Fruit fly (Drosophila melanogaster): Measurements from ENCODE around the gene pico.

dm6 chrX:19811057-19811456 lies 40.8 kb downstream of the pico start:
- no peak for TF ChIP-seq kay (GFP tag; ENCODE audit: borderline replicate concordance)
- no peak for TF ChIP-seq cic (GFP tag; optimal IDR thresholded peaks at IDR 0.05)
- TF ChIP-seq CG11617 (GFP tag; optimal IDR thresholded peaks at IDR 0.05), result no peak
- no peak for TF ChIP-seq CG1620 (GFP tag; optimal IDR thresholded peaks at IDR 0.05)
- TF ChIP-seq ovo (GFP tag; optimal IDR thresholded peaks at IDR 0.05), result no peak
- TF ChIP-seq Clk (GFP tag; optimal IDR thresholded peaks at IDR 0.05), result no peak
- no peak for TF ChIP-seq CG14711 (tag; optimal IDR thresholded peaks at IDR 0.05)
- no peak for TF ChIP-seq CG5204 (GFP tag; optimal IDR thresholded peaks at IDR 0.05)
- TF ChIP-seq CG7101 (tag; optimal IDR thresholded peaks at IDR 0.05), result no peak
- no peak for TF ChIP-seq CG7045 (GFP tag; optimal IDR thresholded peaks at IDR 0.05)
- TF ChIP-seq Crg-1 (GFP tag; optimal IDR thresholded peaks at IDR 0.05), result no peak
- TF ChIP-seq tj (GFP tag; optimal IDR thresholded peaks at IDR 0.05), result no peak
- no peak for TF ChIP-seq Mnt (GFP tag; optimal IDR thresholded peaks at IDR 0.05)
- no peak for TF ChIP-seq bab1 (GFP tag; optimal IDR thresholded peaks at IDR 0.05)
